Worm (Caenorhabditis elegans) whole organism, young adult: ENCODE results near the gene irld-33.
"Not testable (repeated sequence)": the region's sequence is repeated elsewhere in the genome, so short reads cannot be mapped to it uniquely, and the experiment has no call there.

Source experiments
- B0019.2 ChIP-seq: fragments of 200-800 bp; sonication (Bioruptor generic); conservative IDR thresholded peaks from 2 replicates; pipeline ENCODE4 v1.3.6; 2022; ENCODE audit warnings: missing genetic modification reagents, missing genetic modification characterization, missing compliant biosample characterization
- C06A6.2 ChIP-seq: fragments of 200-800 bp; sonication (Bioruptor generic); conservative IDR thresholded peaks from 2 replicates; pipeline ENCODE4 v1.3.6; 2022; ENCODE audit warnings: missing genetic modification characterization, missing compliant biosample characterization
- F10E7.11 ChIP-seq: sonication (generic microtip); optimal IDR thresholded peaks from 2 replicates; lab custom pipeline; 2017; ENCODE audit warnings: mild to moderate bottlenecking, missing genetic modification characterization, moderate library complexity, missing compliant biosample characterization
- F22D6.2 ChIP-seq: sonication (generic microtip); optimal IDR thresholded peaks from 2 replicates; lab custom pipeline; 2016; ENCODE audit warnings: mild to moderate bottlenecking, missing genetic modification characterization, missing compliant biosample characterization
- F37B4.10 ChIP-seq: fragments of 200-800 bp; sonication (Bioruptor generic); IDR thresholded peaks from 2 replicates; pipeline ENCODE4 v1.3.6; 2022; ENCODE audit warnings: missing genetic modification characterization, missing compliant biosample characterization
- F52B5.7 ChIP-seq: sonication (generic microtip); optimal IDR thresholded peaks from 2 replicates; lab custom pipeline; 2016; ENCODE audit warnings: mild to moderate bottlenecking, missing genetic modification characterization, missing compliant biosample characterization
- F55B11.4 ChIP-seq: sonication (generic microtip); optimal IDR thresholded peaks from 2 replicates; lab custom pipeline; 2016; ENCODE audit warnings: missing compliant biosample characterization, missing genetic modification characterization, borderline replicate concordance; ENCODE audit not compliant: insufficient read depth
- K11D2.4 ChIP-seq: fragments of 200-800 bp; sonication (Bioruptor generic); IDR thresholded peaks from 2 replicates; pipeline ENCODE4 v1.3.6; 2022; ENCODE audit warnings: missing genetic modification reagents, missing genetic modification characterization, missing compliant biosample characterization
- Y67H2A.10 ChIP-seq: fragments of 200-800 bp; sonication (Bioruptor generic); conservative IDR thresholded peaks from 2 replicates; pipeline ENCODE4 v1.3.6; 2022; ENCODE audit warnings: missing genetic modification reagents, missing genetic modification characterization, missing compliant biosample characterization
- aptf-2 ChIP-seq: fragments of 200-800 bp; sonication (Bioruptor generic); conservative IDR thresholded peaks from 2 replicates; pipeline ENCODE4 v1.3.6; 2022; ENCODE audit warnings: missing genetic modification reagents, missing genetic modification characterization, missing compliant biosample characterization
- attf-5 ChIP-seq: fragments of 200-800 bp; sonication (Bioruptor generic); optimal IDR thresholded peaks from 2 replicates; lab custom pipeline; 2018; ENCODE audit warnings: mild to moderate bottlenecking, missing genetic modification characterization, missing compliant biosample characterization
- attf-6 ChIP-seq: fragments of 200-800 bp; sonication (Bioruptor generic); IDR thresholded peaks from 2 replicates; pipeline ENCODE4 v1.3.6; 2022; ENCODE audit warnings: missing genetic modification reagents, missing genetic modification characterization, missing compliant biosample characterization
- bed-2 ChIP-seq: fragments of 200-800 bp; sonication (Bioruptor generic); IDR thresholded peaks from 2 replicates; pipeline ENCODE4 v1.3.6; 2022; ENCODE audit warnings: missing genetic modification reagents, missing genetic modification characterization, missing compliant biosample characterization
- ceh-100 ChIP-seq: fragments of 200-800 bp; sonication (Bioruptor generic); IDR thresholded peaks from 2 replicates; pipeline ENCODE4 v1.3.6; 2022; ENCODE audit warnings: missing genetic modification reagents, missing genetic modification characterization, missing compliant biosample characterization
- dox-1 ChIP-seq: fragments of 200-800 bp; sonication (Bioruptor generic); IDR thresholded peaks from 2 replicates; pipeline ENCODE4 v1.3.6; 2022; ENCODE audit warnings: missing genetic modification reagents, missing genetic modification characterization, missing compliant biosample characterization
- dpff-1 ChIP-seq: sonication (generic microtip); optimal IDR thresholded peaks from 2 replicates; lab custom pipeline; 2017; ENCODE audit warnings: mild to moderate bottlenecking, missing genetic modification characterization, missing compliant biosample characterization
- efl-1 ChIP-seq: fragments of 150-350 bp; optimal IDR thresholded peaks from 2 replicates; lab custom pipeline; 2014; ENCODE audit warnings: missing biosample characterization, missing genetic modification reagents, missing genetic modification characterization
- egl-44 ChIP-seq: fragments of 200-800 bp; sonication (Bioruptor generic); IDR thresholded peaks from 2 replicates; pipeline ENCODE4 v1.3.6; 2022; ENCODE audit warnings: missing genetic modification reagents, missing genetic modification characterization, missing compliant biosample characterization
- ekl-4 ChIP-seq: fragments of 200-800 bp; sonication (Bioruptor generic); IDR thresholded peaks from 2 replicates; pipeline ENCODE4 v1.3.6; 2022; ENCODE audit warnings: missing genetic modification reagents, missing genetic modification characterization, missing compliant biosample characterization
- hmg-1.2 ChIP-seq: fragments of 200-800 bp; sonication (Bioruptor generic); IDR thresholded peaks from 2 replicates; pipeline ENCODE4 v1.3.6; 2022; ENCODE audit warnings: missing genetic modification reagents, missing genetic modification characterization, missing compliant biosample characterization
- hmg-20 ChIP-seq: fragments of 200-800 bp; sonication (Bioruptor generic); IDR thresholded peaks from 2 replicates; pipeline ENCODE4 v1.3.6; 2022; ENCODE audit warnings: missing genetic modification reagents, missing genetic modification characterization, missing compliant biosample characterization
- lin-35 ChIP-seq, 3 experiments: fragments of 150-350 bp in 2 of 3; sonication (generic microtip) in 1 of 3; optimal IDR thresholded peaks; 2 replicates each; lab custom pipeline; 2014 to 2018; ENCODE audit warnings: missing biosample characterization in 3 of 3, missing genetic modification characterization in 3 of 3, missing genetic modification reagents in 3 of 3
- mxl-1 ChIP-seq: sonication (generic microtip); optimal IDR thresholded peaks from 2 replicates; lab custom pipeline; 2016; ENCODE audit warnings: missing genetic modification characterization, missing compliant biosample characterization
- nhr-179 ChIP-seq: sonication (generic microtip); optimal IDR thresholded peaks from 2 replicates; lab custom pipeline; 2016; ENCODE audit warnings: mild to moderate bottlenecking, missing genetic modification characterization, missing compliant biosample characterization
- nhr-90 ChIP-seq: sonication (generic microtip); optimal IDR thresholded peaks from 2 replicates; lab custom pipeline; 2016; ENCODE audit warnings: missing genotype, mild to moderate bottlenecking, missing genetic modification characterization, missing compliant biosample characterization
- pha-4 ChIP-seq: fragments of 150-350 bp; sonication (generic microtip); optimal IDR thresholded peaks from 2 replicates; lab custom pipeline; 2014; ENCODE audit warnings: missing biosample characterization, missing genetic modification reagents, missing genetic modification characterization
- rcor-1 ChIP-seq: fragments of 200-800 bp; sonication (Bioruptor generic); IDR thresholded peaks from 2 replicates; pipeline ENCODE4 v1.3.6; 2022; ENCODE audit warnings: missing genetic modification reagents, missing genetic modification characterization, missing compliant biosample characterization
- rec-8 ChIP-seq, 2 experiments: sonication (generic microtip); optimal IDR thresholded peaks; 2 replicates each; lab custom pipeline; 2016; ENCODE audit warnings: mild to moderate bottlenecking in 2 of 2, missing genetic modification characterization in 2 of 2, missing genetic modification reagents in 2 of 2, missing genotype in 2 of 2, missing biosample characterization in 1 of 2, missing compliant biosample characterization in 1 of 2, moderate library complexity in 1 of 2
- sdz-38 ChIP-seq: sonication (generic microtip); optimal IDR thresholded peaks from 2 replicates; lab custom pipeline; 2016; ENCODE audit warnings: missing genotype, missing genetic modification characterization, missing compliant biosample characterization
- snpc-3.4 ChIP-seq: sonication (generic microtip); optimal IDR thresholded peaks from 2 replicates; lab custom pipeline; 2017; ENCODE audit warnings: missing genetic modification characterization, mild to moderate bottlenecking, missing compliant biosample characterization, antibody characterized with exemption, moderate library complexity, missing genotype, missing genetic modification reagents
- somi-1 ChIP-seq: fragments of 200-800 bp; sonication (Bioruptor generic); optimal IDR thresholded peaks from 2 replicates; lab custom pipeline; 2018; ENCODE audit warnings: mild to moderate bottlenecking, missing genetic modification characterization, missing compliant biosample characterization
- tbp1 ChIP-seq: fragments of 200-800 bp; sonication (Bioruptor generic); optimal IDR thresholded peaks from 2 replicates; lab custom pipeline; 2018; ENCODE audit warnings: mild to moderate bottlenecking, missing genetic modification characterization, missing compliant biosample characterization
- tbx-9 ChIP-seq: sonication (generic microtip); optimal IDR thresholded peaks from 2 replicates; lab custom pipeline; 2016; ENCODE audit warnings: borderline replicate concordance, missing genetic modification characterization, inconsistent platforms, missing compliant biosample characterization
- xnd-1 ChIP-seq: sonication (generic microtip); optimal IDR thresholded peaks from 2 replicates; lab custom pipeline; 2016; ENCODE audit warnings: missing genotype, missing genetic modification reagents, missing genetic modification characterization, missing compliant biosample characterization

The irld-33 gene

DNA sequence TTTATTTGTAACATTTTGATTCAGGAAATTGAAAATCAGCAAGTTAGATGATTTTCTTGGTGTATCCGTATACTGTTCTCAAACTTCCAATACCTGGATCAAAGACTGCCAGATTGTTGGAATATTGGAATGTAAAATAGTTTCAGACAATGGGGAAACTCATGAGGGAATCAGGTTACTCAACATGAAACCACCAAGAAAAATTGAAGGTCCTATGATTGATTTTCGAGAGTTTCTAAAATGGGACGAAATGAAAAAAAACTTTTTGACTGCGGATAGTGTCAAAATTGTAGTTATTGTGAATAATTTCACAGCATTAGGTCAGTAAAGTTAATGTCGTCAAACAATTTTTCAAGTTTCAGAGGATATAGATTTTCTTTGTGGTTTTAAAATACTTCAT, 32.9 kb downstream of the irld-33 start, which contains the start of gene math-3:
Gene math-3, plus strand, starts transcription at position 301 of the 400 bp plus-strand sequence.
- TF ChIP-seq egl-44 (no peak), hmg-1.2 (GFP tag; lab: Robert Waterston, UW) (no peak)

DNA sequence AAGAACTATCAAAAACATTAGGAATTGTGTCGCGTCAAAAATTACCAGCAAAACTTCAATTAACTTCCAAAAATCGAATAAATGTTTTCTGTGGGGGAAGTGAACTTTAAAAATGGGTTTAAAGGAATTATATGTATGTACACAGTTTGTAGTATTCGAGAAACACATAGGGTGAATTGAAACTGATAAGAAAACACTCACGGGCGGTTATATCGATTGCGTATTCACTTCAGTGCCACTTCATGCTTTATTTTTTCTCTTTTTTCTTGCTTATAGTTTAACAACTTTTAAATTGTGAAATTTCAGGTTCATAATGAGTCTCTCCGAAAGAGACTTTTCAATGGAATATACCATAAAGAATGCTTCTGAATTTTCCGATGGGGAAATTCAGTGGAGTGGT, 36.4 kb downstream of the irld-33 start, which contains the start of gene F36H5.14:
Gene F36H5.14, plus strand, starts transcription at position 301 of the 400 bp plus-strand sequence.
- TF ChIP-seq tbx-9 (tag; lab: Kevin White, UChicago); lin-35 (GFP tag; optimal IDR thresholded peaks at IDR 0.05; lab: Kevin White, UChicago); snpc-3.4 (tag; lab: Kevin White, UChicago): not testable (repeated sequence)
- TF ChIP-seq, all 124 proteins: peak for 0; not testable (repeated sequence) for 124

DNA sequence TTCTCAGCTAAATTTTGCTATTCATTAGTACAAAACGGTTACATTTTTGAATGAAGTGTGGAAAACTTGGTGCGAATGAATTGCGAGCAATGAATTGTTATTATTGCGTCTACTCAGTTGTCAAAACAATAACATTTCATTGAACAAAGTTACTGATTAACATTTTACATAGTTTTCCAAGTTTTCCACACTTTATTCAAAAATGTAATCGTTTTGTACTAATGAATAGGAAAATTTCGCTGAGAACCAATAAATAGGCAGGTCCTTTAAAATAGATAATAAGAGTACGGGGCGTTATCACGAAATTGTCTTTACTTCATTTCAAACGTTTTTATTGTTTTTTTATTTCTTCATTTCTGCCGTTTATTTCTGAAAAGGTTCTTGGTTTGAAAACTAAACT, 43.6 kb downstream of the irld-33 start, which contains the start of gene math-4:
Gene math-4, minus strand, starts transcription at position 101 of the 400 bp plus-strand sequence.
- TF ChIP-seq efl-1 (no peak), nhr-90 (tag; lab: Kevin White, UChicago) (no peak), F55B11.4 (tag; lab: Kevin White, UChicago) (no peak), F52B5.7 (tag; lab: Kevin White, UChicago) (no peak), F37B4.10 (no peak), Y67H2A.10 (no peak), sdz-38 (tag; lab: Kevin White, UChicago) (no peak), rcor-1 (GFP tag; lab: Robert Waterston, UW) (no peak)

DNA sequence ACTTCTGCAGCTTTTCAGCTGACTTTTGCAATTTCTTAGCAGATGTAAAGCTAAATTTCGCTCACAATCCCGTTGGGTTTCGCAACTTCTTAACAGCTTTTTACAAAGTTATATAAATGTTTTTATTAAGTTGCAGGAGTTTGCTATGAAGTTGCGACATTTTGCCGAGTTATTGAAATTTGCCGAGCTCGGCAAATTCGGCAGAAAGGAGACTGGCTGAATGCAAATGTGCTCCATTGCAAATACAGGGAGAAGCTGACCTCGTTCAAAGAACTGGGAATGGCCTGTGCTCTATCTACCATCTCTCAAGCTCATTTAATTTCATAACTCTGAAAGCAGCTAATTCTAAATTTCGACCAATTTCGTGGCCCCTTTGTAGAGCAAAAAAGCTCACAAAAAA, 45.9 kb downstream of the irld-33 start, which contains the start of gene C08F1.11:
Gene C08F1.11, minus strand, starts transcription at position 101 of the 400 bp plus-strand sequence.
- TF ChIP-seq B0019.2 (GFP tag; lab: Robert Waterston, UW) (no peak), hmg-20 (GFP tag; lab: Robert Waterston, UW) (no peak), ekl-4 (GFP tag; lab: Robert Waterston, UW) (no peak), mxl-1 (no peak), somi-1 (no peak), bed-2 (GFP tag; lab: Robert Waterston, UW) (no peak), ceh-100 (GFP tag; lab: Robert Waterston, UW) (no peak), dpff-1 (tag; lab: Kevin White, UChicago) (no peak)

DNA sequence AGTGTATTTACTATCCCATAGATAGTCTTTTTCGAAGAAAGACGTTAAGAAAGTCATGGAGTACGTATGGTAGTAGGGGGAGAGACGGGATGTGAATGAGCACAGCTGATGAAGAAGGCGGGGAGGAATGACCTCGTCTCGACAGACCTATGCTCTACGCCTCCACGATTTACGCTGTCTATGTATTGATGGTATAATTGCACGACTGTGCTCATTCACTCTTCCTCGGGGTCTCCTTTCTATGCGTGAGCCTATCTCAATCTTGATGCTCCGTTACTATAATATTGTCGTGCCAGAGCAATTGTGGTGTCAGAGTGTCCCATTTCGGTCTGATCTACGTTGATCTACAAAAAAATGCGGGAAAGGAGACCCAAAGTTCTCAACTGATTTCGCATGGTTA, 47.4 kb downstream of the irld-33 start, which contains the start of gene C08F1.10:
Gene C08F1.10, minus strand, starts transcription at position 101 of the 400 bp plus-strand sequence.
- TF ChIP-seq attf-6 (GFP tag; lab: Robert Waterston, UW), result no peak
- no peak for TF ChIP-seq attf-5
- no peak for TF ChIP-seq nhr-179 (tag; lab: Kevin White, UChicago)
- no peak for TF ChIP-seq dox-1 (GFP tag; lab: Robert Waterston, UW)

DNA sequence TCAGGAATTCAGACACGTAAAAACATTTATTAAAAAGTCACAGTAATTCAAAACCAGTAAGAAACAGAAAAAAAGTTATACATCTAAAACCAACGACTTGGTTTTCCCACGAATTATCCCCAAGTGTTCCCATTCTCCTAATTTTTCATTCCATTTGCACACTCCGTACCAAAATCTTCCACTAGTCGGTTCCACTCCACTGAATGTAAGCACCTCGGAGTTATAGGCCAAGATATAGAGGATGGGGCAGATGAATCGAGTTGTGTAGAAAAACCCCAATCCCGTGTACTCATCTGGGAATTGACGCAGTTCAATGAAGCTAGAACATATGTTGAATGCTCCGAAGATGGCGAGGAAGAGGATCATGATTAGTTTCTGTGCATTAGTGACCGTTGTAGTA, 48.4 kb downstream of the irld-33 start:
- TF ChIP-seq rec-8 (tag; optimal IDR thresholded peaks at IDR 0.05; lab: Kevin White, UChicago), result no peak
- no peak for TF ChIP-seq xnd-1 (tag; lab: Kevin White, UChicago)
- no peak for TF ChIP-seq mxl-1
- TF ChIP-seq tbp1 (GFP tag; lab: Kevin White, UChicago), result no peak
- no peak for TF ChIP-seq tbx-9 (tag; lab: Kevin White, UChicago)
- TF ChIP-seq K11D2.4, result no peak
- no peak for TF ChIP-seq F22D6.2
- no peak for TF ChIP-seq pha-4 (tag; lab: Kevin White, UChicago)
- no peak for TF ChIP-seq C06A6.2 (GFP tag; lab: Robert Waterston, UW)
- TF ChIP-seq F10E7.11 (tag; lab: Kevin White, UChicago), result no peak
- no peak for TF ChIP-seq aptf-2 (GFP tag; lab: Robert Waterston, UW)
- TF ChIP-seq, all 124 proteins: peak for 0
